Worm (Caenorhabditis elegans): Measurements from ENCODE around the gene glod-4.

Gene glod-4

DNA sequence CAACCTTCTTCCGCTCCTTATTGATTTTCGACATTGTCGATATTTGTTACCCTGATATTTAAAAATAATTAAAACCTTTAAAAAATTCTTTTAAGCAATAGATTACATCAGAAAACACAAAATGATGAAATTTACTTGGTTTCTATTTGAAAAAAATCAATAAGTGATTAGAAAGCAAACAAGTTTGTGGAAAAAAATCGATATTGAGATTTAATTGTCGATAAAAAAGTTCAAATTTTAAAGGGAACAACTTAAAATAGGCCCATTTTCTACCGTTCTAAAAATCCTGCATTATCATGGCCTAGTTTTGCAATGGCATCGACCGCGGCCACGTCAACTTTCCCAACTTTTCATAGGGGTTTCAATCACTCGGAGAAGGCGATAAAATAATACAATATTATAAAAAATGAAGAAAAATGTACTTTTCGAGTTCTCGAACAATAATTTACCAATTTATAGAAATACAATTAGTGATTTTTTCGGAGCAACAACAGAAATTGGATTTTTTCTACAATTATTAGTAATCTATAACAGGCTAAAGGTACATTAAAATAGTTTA, 33.4 kb downstream of the glod-4 start, which contains the start of gene lars-1:
Gene lars-1, minus strand, starts transcription at position 51 of the 559 bp plus-strand sequence.
- TF ChIP-seq mab-5 (tag; optimal IDR thresholded peaks at IDR 0.05) (no peak), ces-1 (GFP tag; optimal IDR thresholded peaks at IDR 0.05) (no peak), nhr-2 (tag; optimal IDR thresholded peaks at IDR 0.05) (no peak), nhr-237 (tag; optimal IDR thresholded peaks at IDR 0.05) (no peak), drap-1 (GFP tag; optimal IDR thresholded peaks at IDR 0.05) (no peak), ceh-83 (GFP tag; optimal IDR thresholded peaks at IDR 0.05) (no peak)

DNA sequence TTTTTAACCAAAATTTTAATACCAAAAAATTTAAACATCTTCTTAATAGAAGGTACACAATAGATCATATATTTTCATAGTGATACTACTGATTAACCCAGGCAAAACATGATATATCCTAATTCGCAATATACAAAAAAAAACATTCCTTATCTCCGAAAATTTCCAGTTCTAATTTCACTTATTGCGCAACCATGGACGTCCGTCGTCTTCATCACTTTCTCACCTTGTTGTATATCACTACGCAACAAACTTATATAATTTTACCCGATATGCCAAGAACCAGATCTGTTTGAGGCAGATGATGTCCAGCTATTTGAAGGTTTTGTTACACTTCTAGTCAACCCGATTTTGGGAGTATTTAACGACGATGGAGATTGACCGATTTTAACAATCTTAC, 34.4 kb downstream of the glod-4 start, which contains the start of gene R74.2:
Gene R74.2, plus strand, starts transcription at position 316 of the 400 bp plus-strand sequence.
- no peak for TF ChIP-seq unc-39 (tag; optimal IDR thresholded peaks at IDR 0.05)
- TF ChIP-seq ham-2 (GFP tag; optimal IDR thresholded peaks at IDR 0.05), result no peak
- TF ChIP-seq ceh-39 (tag; optimal IDR thresholded peaks at IDR 0.05), result no peak
- TF ChIP-seq elt-3 (tag; optimal IDR thresholded peaks at IDR 0.05), result peak; percentile 77
- TF ChIP-seq nhr-2 (tag; optimal IDR thresholded peaks at IDR 0.05), result no peak
- no peak for TF ChIP-seq mep-1 (tag; optimal IDR thresholded peaks at IDR 0.05)
- no peak for TF ChIP-seq lin-32 (GFP tag; optimal IDR thresholded peaks at IDR 0.05)
- peak; percentile 20 for TF ChIP-seq unc-62 (GFP tag; optimal IDR thresholded peaks at IDR 0.05)
- peak; percentile 84 for TF ChIP-seq zip-8 (tag; optimal IDR thresholded peaks at IDR 0.05)
- no peak for TF ChIP-seq nhr-237 (tag; optimal IDR thresholded peaks at IDR 0.05)
- TF ChIP-seq M03D4.4 (tag; optimal IDR thresholded peaks at IDR 0.05), result no peak
- TF ChIP-seq pha-4 (tag; optimal IDR thresholded peaks at IDR 0.05), result no peak
- TF ChIP-seq tbx-8 (GFP tag; optimal IDR thresholded peaks at IDR 0.05), result no peak
- no peak for TF ChIP-seq sptf-1 (tag; optimal IDR thresholded peaks at IDR 0.05)
- peak; percentile 81 for TF ChIP-seq blmp-1 (tag; optimal IDR thresholded peaks at IDR 0.05)
- no peak for TF ChIP-seq cnd-1 (tag; optimal IDR thresholded peaks at IDR 0.05)
- no peak for TF ChIP-seq nhr-28 (tag; optimal IDR thresholded peaks at IDR 0.05)
- TF ChIP-seq elt-1 (tag; optimal IDR thresholded peaks at IDR 0.05; ENCODE audit: borderline replicate concordance, insufficient read depth), result no peak
- TF ChIP-seq nhr-12 (tag; optimal IDR thresholded peaks at IDR 0.05), result no peak
- no peak for TF ChIP-seq unc-120 (tag; optimal IDR thresholded peaks at IDR 0.05; ENCODE audit: poor library complexity, severe bottlenecking)

DNA sequence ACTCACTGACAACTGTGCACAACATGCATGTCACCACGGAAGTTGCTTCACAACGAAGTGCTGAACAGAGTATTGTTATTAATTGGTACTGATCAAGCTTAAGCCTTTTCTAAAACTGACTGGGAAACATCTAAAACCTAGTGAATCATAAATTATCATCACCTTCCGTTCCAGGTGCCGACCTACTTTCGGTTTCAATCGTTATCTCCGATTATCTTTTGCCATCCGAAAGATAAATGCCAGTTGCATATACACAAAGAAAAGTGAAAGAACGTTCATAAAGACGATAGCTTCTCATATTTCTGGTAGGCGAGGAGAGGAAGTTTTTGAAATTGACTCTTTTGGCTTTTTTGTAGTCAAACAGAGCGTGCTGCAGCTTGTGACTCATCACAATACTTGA, 36.2 kb downstream of the glod-4 start:
- TF ChIP-seq ztf-11 (tag; optimal IDR thresholded peaks at IDR 0.05) (no peak), mab-5 (tag; optimal IDR thresholded peaks at IDR 0.05) (no peak), M03D4.4 (tag; optimal IDR thresholded peaks at IDR 0.05) (no peak), ham-2 (GFP tag; optimal IDR thresholded peaks at IDR 0.05) (peak; percentile 15), unc-62 (GFP tag; optimal IDR thresholded peaks at IDR 0.05) (peak; percentile 0), unc-120 (tag; optimal IDR thresholded peaks at IDR 0.05; ENCODE audit: poor library complexity, severe bottlenecking) (no peak), cnd-1 (tag; optimal IDR thresholded peaks at IDR 0.05) (no peak), flh-1 (GFP tag; optimal IDR thresholded peaks at IDR 0.05) (no peak), lsy-2 (tag; optimal IDR thresholded peaks at IDR 0.05) (no peak), elt-1 (tag; optimal IDR thresholded peaks at IDR 0.05; ENCODE audit: borderline replicate concordance, insufficient read depth) (peak; percentile 74), bed-3 (GFP tag; optimal IDR thresholded peaks at IDR 0.05) (no peak), elt-3 (tag; optimal IDR thresholded peaks at IDR 0.05) (peak; percentile 88), snpc-4 (tag; optimal IDR thresholded peaks at IDR 0.05) (no peak), blmp-1 (tag; optimal IDR thresholded peaks at IDR 0.05) (peak; percentile 92)

- TF ChIP-seq elt-3 (tag; optimal IDR thresholded peaks at IDR 0.05), result no peak
Measured at ce11 chrIII:4190241-4190640, 36.8 kb downstream of the glod-4 start, which contains the start of gene spp-28. spp-28 (minus strand) TSS chrIII:4190341.

DNA sequence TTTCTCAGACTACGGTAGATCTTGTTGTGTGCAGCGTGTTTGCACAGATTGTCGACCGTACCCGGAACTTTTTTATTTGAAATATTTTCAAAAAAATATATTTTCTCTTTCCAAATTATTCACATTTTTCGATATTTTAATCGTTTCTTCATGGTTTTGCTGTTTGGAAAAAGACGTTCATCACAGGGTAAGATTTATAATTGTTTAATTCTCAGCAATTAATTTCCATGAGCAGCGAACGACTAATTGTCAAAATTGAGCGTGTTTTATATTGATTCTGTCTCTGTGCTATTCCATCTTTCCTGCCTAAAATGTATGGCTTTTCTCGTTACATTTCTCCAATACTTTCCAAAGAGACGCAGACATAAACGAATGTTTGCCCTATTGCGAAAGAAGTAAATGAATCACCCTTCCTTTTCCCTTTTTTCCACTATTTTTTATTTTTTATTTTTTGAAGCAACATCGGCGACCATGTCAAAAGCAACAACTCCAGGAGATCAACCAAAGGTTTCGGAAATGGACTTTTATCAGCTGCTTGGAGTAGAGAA, 37.8 kb downstream of the glod-4 start, which contains the start of gene dnj-16:
Gene dnj-16, plus strand, starts transcription at position 51 of the 548 bp plus-strand sequence.
- TF ChIP-seq sptf-1 (tag; optimal IDR thresholded peaks at IDR 0.05) (no peak), ham-2 (GFP tag; optimal IDR thresholded peaks at IDR 0.05) (no peak), sem-2 (GFP tag; optimal IDR thresholded peaks at IDR 0.05) (no peak), unc-120 (tag; optimal IDR thresholded peaks at IDR 0.05; ENCODE audit: poor library complexity, severe bottlenecking) (no peak), bed-3 (GFP tag; optimal IDR thresholded peaks at IDR 0.05) (no peak), flh-1 (GFP tag; optimal IDR thresholded peaks at IDR 0.05) (no peak), ces-1 (GFP tag; optimal IDR thresholded peaks at IDR 0.05) (peak; percentile 83), lin-13 (tag; optimal IDR thresholded peaks at IDR 0.05) (no peak), pha-4 (tag; optimal IDR thresholded peaks at IDR 0.05) (no peak), cnd-1 (tag; optimal IDR thresholded peaks at IDR 0.05) (no peak), lsy-2 (tag; optimal IDR thresholded peaks at IDR 0.05) (peak; percentile 11), lin-32 (GFP tag; optimal IDR thresholded peaks at IDR 0.05) (no peak), ceh-43 (GFP tag; optimal IDR thresholded peaks at IDR 0.05) (no peak), blmp-1 (tag; optimal IDR thresholded peaks at IDR 0.05) (no peak), nhr-2 (tag; optimal IDR thresholded peaks at IDR 0.05) (no peak), nhr-76 (tag; optimal IDR thresholded peaks at IDR 0.05) (no peak), mep-1 (tag; optimal IDR thresholded peaks at IDR 0.05) (peak; percentile 19), snpc-4 (tag; optimal IDR thresholded peaks at IDR 0.05) (no peak), nhr-12 (tag; optimal IDR thresholded peaks at IDR 0.05) (no peak), elt-3 (tag; optimal IDR thresholded peaks at IDR 0.05) (no peak), mls-2 (tag; optimal IDR thresholded peaks at IDR 0.05) (no peak), nhr-237 (tag; optimal IDR thresholded peaks at IDR 0.05) (peak; percentile 1), nhr-28 (tag; optimal IDR thresholded peaks at IDR 0.05) (no peak), ceh-39 (tag; optimal IDR thresholded peaks at IDR 0.05) (no peak), M03D4.4 (tag; optimal IDR thresholded peaks at IDR 0.05) (no peak), hlh-1 (tag; optimal IDR thresholded peaks at IDR 0.05) (no peak)

Data from whole organism, mixed stage, embryonic.